Worm (Caenorhabditis elegans) whole organism, L1 larva: ENCODE data around the gene nlp-58.

ENCODE experiments used
- lir-3 ChIP-seq: sonication (generic microtip); optimal IDR thresholded peaks from 2 replicates; lab custom pipeline; 2016; ENCODE audit warnings: mild to moderate bottlenecking, missing genetic modification characterization, moderate library complexity, missing compliant biosample characterization; ENCODE audit not compliant: poor library complexity
- mep-1 ChIP-seq: fragments of 150-350 bp; optimal IDR thresholded peaks from 2 replicates; lab custom pipeline; 2014; ENCODE audit warnings: missing biosample characterization, missing genetic modification characterization
- nhr-11 ChIP-seq: fragments of 150-350 bp; optimal IDR thresholded peaks from 2 replicates; lab custom pipeline; 2014; ENCODE audit warnings: missing biosample characterization, missing genetic modification characterization
- ztf-4 ChIP-seq: fragments of 150-350 bp; optimal IDR thresholded peaks from 2 replicates; lab custom pipeline; 2014; ENCODE audit warnings: missing biosample characterization, missing genetic modification characterization

ce11 chrV:9974264-9974663, 25.5 kb upstream of the nlp-58 start:
- no peak for TF ChIP-seq ztf-4
- no peak for TF ChIP-seq lir-3 (tag; lab: Kevin White, UChicago)
- TF ChIP-seq nhr-11 = no peak
- TF ChIP-seq mep-1 (tag; lab: Kevin White, UChicago) = no peak
